Comparison of ENCODE assay signal across 3 fruit fly cellular contexts in the genomic region with DNA sequence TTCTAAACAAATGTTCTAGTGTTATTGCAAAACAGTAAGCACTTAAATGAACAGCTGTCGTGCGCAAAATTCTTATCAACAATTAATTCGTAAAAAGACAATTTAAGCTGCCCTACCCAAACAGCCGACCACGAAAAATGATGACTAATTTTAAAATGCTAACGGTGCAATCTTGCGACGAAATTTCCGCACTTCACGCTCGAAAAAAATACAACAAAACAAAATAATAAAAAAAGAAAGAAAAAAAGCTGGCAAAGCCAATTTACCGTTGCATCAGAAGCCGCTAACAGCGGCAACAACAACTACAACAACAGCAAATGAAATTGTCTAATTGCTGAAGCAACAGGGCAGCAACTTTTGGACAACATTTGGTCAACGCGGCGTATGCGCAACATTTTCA.
TF ChIP-seq lines count a peak whose summit lies in the region.

No protein-coding gene starts in this region.

- TF ChIP-seq CTCF in whole organism, embryonic (GFP tag; optimal IDR thresholded peaks at IDR 0.05; lab: Kevin White, UChicago): no peak

TF ChIP-seq in whole organism, adult, 20 proteins besides CTCF, POLR2A, EP300 and RAD21:
- peak; percentile 2 for TF ChIP-seq bab1 (GFP tag; optimal IDR thresholded peaks at IDR 0.05; lab: Kevin White, UChicago)
- TF ChIP-seq tj (GFP tag; optimal IDR thresholded peaks at IDR 0.05; lab: Kevin White, UChicago): peak; percentile 97
- no peak for TF ChIP-seq Mnt (GFP tag; optimal IDR thresholded peaks at IDR 0.05; lab: Kevin White, UChicago)
- TF ChIP-seq toe (GFP tag; optimal IDR thresholded peaks at IDR 0.05; lab: Kevin White, UChicago): no peak
- TF ChIP-seq ovo (GFP tag; optimal IDR thresholded peaks at IDR 0.05; lab: Kevin White, UChicago): peak; percentile 26

TF ChIP-seq in whole organism, embryonic, 481 proteins besides CTCF, POLR2A, EP300 and RAD21:
- TF ChIP-seq CG9727 (GFP tag; optimal IDR thresholded peaks at IDR 0.05; lab: Kevin White, UChicago): no peak
- no peak for TF ChIP-seq CG13123 (GFP tag; optimal IDR thresholded peaks at IDR 0.05; lab: Kevin White, UChicago)
- no peak for TF ChIP-seq ac (GFP tag; optimal IDR thresholded peaks at IDR 0.05; lab: Kevin White, UChicago)
- TF ChIP-seq vnd (GFP tag; IDR thresholded peaks at IDR 0.05; lab: Robert Waterston, UW; ENCODE audit: partially characterized antibody): 0 out of 3 replicates have a peak, but pooled peaks have one; percentile 15

TF ChIP-seq in whole organism, wandering third instar larva, 38 proteins besides CTCF, POLR2A, EP300 and RAD21:
- no peak for TF ChIP-seq Vsx2 (GFP tag; optimal IDR thresholded peaks at IDR 0.05; lab: Kevin White, UChicago; ENCODE audit: partially characterized antibody)
- no peak for TF ChIP-seq CG32264 (GFP tag; optimal IDR thresholded peaks at IDR 0.05; lab: Kevin White, UChicago)
- TF ChIP-seq CrebA (GFP tag; optimal IDR thresholded peaks at IDR 0.05; lab: Kevin White, UChicago; ENCODE audit: borderline replicate concordance): no peak
- TF ChIP-seq Hnf4 (GFP tag; optimal IDR thresholded peaks at IDR 0.05; lab: Kevin White, UChicago): no peak
- no peak for TF ChIP-seq Dif (GFP tag; optimal IDR thresholded peaks at IDR 0.05; lab: Kevin White, UChicago; ENCODE audit: partially characterized antibody)
- no peak for TF ChIP-seq Abd-B (GFP tag; optimal IDR thresholded peaks at IDR 0.05; lab: Kevin White, UChicago)
- no peak for TF ChIP-seq Hr83 (GFP tag; optimal IDR thresholded peaks at IDR 0.05; lab: Kevin White, UChicago; ENCODE audit: poor library complexity, severe bottlenecking)
- no peak for TF ChIP-seq Rel (GFP tag; optimal IDR thresholded peaks at IDR 0.05; lab: Kevin White, UChicago)
- peak; percentile 23 for TF ChIP-seq Rel (tag; optimal IDR thresholded peaks at IDR 0.05; lab: Kevin White, UChicago)
